Worm (Caenorhabditis elegans) whole organism, L1 larva: ENCODE results near the gene K12H6.6.

ENCODE experiments used
- C04F5.9 ChIP-seq: sonication (generic microtip); optimal IDR thresholded peaks from 2 replicates; lab custom pipeline; 2016; ENCODE audit warnings: missing genetic modification characterization, missing compliant biosample characterization
- F16B12.6 ChIP-seq: fragments of 150-350 bp; optimal IDR thresholded peaks from 2 replicates; lab custom pipeline; 2014; ENCODE audit warnings: missing biosample characterization, missing genetic modification characterization
- ama-1 ChIP-seq: fragments of 150-350 bp; optimal IDR thresholded peaks from 2 replicates; lab custom pipeline; 2014
- ceh-82 ChIP-seq, 3 experiments: fragments of 150-350 bp in 1 of 3; sonication (generic microtip) in 2 of 3; optimal IDR thresholded peaks; 2 replicates each; lab custom pipeline; 2014 to 2017; ENCODE audit warnings: missing biosample characterization in 3 of 3, missing genetic modification characterization in 3 of 3
- ceh-90 ChIP-seq: sonication (generic microtip); optimal IDR thresholded peaks from 2 replicates; lab custom pipeline; 2016; ENCODE audit warnings: missing genetic modification characterization, missing compliant biosample characterization
- dpl-1 ChIP-seq, 3 experiments: fragments of 150-350 bp in 2 of 3; sonication (generic microtip) in 1 of 3; optimal IDR thresholded peaks; 2 replicates each; lab custom pipeline; 2014 to 2017; ENCODE audit warnings: missing biosample characterization in 3 of 3, missing genetic modification characterization in 3 of 3, missing genetic modification reagents in 3 of 3
- dsc-1 ChIP-seq: sonication (generic microtip); optimal IDR thresholded peaks from 2 replicates; lab custom pipeline; 2016; ENCODE audit warnings: mild to moderate bottlenecking, missing genetic modification characterization, missing compliant biosample characterization
- efl-1 ChIP-seq, 4 experiments: fragments of 150-350 bp; optimal IDR thresholded peaks in 3 of 4; peaks in 1 of 4; 1 replicate in 1 of 4; 2 replicates in 3 of 4; lab custom pipeline; 2014; ENCODE audit warnings: missing biosample characterization in 2 of 4, missing genetic modification characterization in 2 of 4, missing genetic modification reagents in 2 of 4
- elt-3 ChIP-seq, 6 experiments: fragments of 150-350 bp in 1 of 6; sonication (generic microtip); optimal IDR thresholded peaks; 2 replicates each; lab custom pipeline; 2017 to 2018; ENCODE audit warnings: missing biosample characterization in 6 of 6, missing genetic modification characterization in 6 of 6, inconsistent platforms in 1 of 6
- ets-5 ChIP-seq: fragments of 200-800 bp; sonication (Bioruptor generic); IDR thresholded peaks from 2 replicates; pipeline ENCODE4 v1.3.6; 2022; ENCODE audit warnings: missing genetic modification characterization, missing compliant biosample characterization
- fkh-10 ChIP-seq: sonication (generic microtip); optimal IDR thresholded peaks from 2 replicates; lab custom pipeline; 2017; ENCODE audit warnings: missing biosample characterization, missing genetic modification reagents, missing genetic modification characterization
- fos-1 ChIP-seq: fragments of 150-350 bp; optimal IDR thresholded peaks from 2 replicates; lab custom pipeline; 2014; ENCODE audit warnings: missing biosample characterization, missing genetic modification characterization
- grh-1 ChIP-seq: fragments of 200-800 bp; sonication (Bioruptor generic); IDR thresholded peaks from 2 replicates; pipeline ENCODE4 v1.3.6; 2022; ENCODE audit warnings: missing genetic modification reagents, missing genetic modification characterization, missing compliant biosample characterization
- lin-13 ChIP-seq: fragments of 150-350 bp; optimal IDR thresholded peaks from 2 replicates; lab custom pipeline; 2014; ENCODE audit warnings: missing biosample characterization, missing genetic modification reagents, missing genetic modification characterization
- lin-14 ChIP-seq: fragments of 200-800 bp; sonication (Bioruptor generic); optimal IDR thresholded peaks from 2 replicates; lab custom pipeline; 2018; ENCODE audit warnings: mild to moderate bottlenecking, missing genetic modification characterization, moderate library complexity, missing compliant biosample characterization
- lin-35 ChIP-seq, 2 experiments: fragments of 150-350 bp; optimal IDR thresholded peaks; 2 replicates each; lab custom pipeline; 2014; ENCODE audit warnings: missing biosample characterization in 2 of 2, missing genetic modification characterization in 2 of 2, missing genetic modification reagents in 2 of 2
- lir-3 ChIP-seq: sonication (generic microtip); optimal IDR thresholded peaks from 2 replicates; lab custom pipeline; 2016; ENCODE audit warnings: mild to moderate bottlenecking, missing genetic modification characterization, moderate library complexity, missing compliant biosample characterization; ENCODE audit not compliant: poor library complexity
- mdl-1 ChIP-seq, 2 experiments: fragments of 150-350 bp; optimal IDR thresholded peaks; 2 replicates each; lab custom pipeline; 2014 to 2017; ENCODE audit warnings: missing biosample characterization in 2 of 2, missing genetic modification characterization in 2 of 2, inconsistent platforms in 1 of 2
- nhr-11 ChIP-seq: fragments of 150-350 bp; optimal IDR thresholded peaks from 2 replicates; lab custom pipeline; 2014; ENCODE audit warnings: missing biosample characterization, missing genetic modification characterization
- nhr-19 ChIP-seq: fragments of 200-800 bp; sonication (Bioruptor generic); conservative IDR thresholded peaks from 2 replicates; pipeline ENCODE4 v1.3.6; 2022; ENCODE audit warnings: missing genetic modification characterization, missing compliant biosample characterization
- nhr-47 ChIP-seq: sonication (generic microtip); optimal IDR thresholded peaks from 2 replicates; lab custom pipeline; 2016; ENCODE audit warnings: mild to moderate bottlenecking, missing genetic modification characterization, moderate library complexity, missing compliant biosample characterization
- nhr-71 ChIP-seq: sonication (generic microtip); optimal IDR thresholded peaks from 2 replicates; lab custom pipeline; 2016; ENCODE audit warnings: mild to moderate bottlenecking, missing genetic modification characterization, moderate library complexity, missing compliant biosample characterization
- nhr-76 ChIP-seq: sonication (generic microtip); optimal IDR thresholded peaks from 2 replicates; lab custom pipeline; 2017; ENCODE audit warnings: missing biosample characterization, missing genetic modification characterization
- nhr-77 ChIP-seq: fragments of 150-350 bp; optimal IDR thresholded peaks from 2 replicates; lab custom pipeline; 2014; ENCODE audit warnings: missing biosample characterization, missing genetic modification characterization
- nhr-85 ChIP-seq: sonication (generic microtip); peaks from one replicate; lab custom pipeline; 2016; ENCODE audit warnings: missing genetic modification characterization, inconsistent platforms, missing compliant biosample characterization
- pax-3 ChIP-seq: fragments of 200-800 bp; sonication (Bioruptor generic); optimal IDR thresholded peaks from 2 replicates; lab custom pipeline; 2018; ENCODE audit warnings: mild to moderate bottlenecking, missing genetic modification characterization, moderate library complexity, missing compliant biosample characterization
- rnt-1 ChIP-seq: sonication (generic microtip); optimal IDR thresholded peaks from 2 replicates; lab custom pipeline; 2016; ENCODE audit warnings: mild to moderate bottlenecking, missing genetic modification characterization, moderate library complexity, missing compliant biosample characterization
- snpc-4 ChIP-seq: fragments of 150-350 bp; optimal IDR thresholded peaks from 2 replicates; lab custom pipeline; 2014; ENCODE audit warnings: missing biosample characterization, missing genetic modification characterization
- swsn-7 ChIP-seq: sonication (generic microtip); optimal IDR thresholded peaks from 2 replicates; lab custom pipeline; 2016; ENCODE audit warnings: missing genetic modification characterization, missing compliant biosample characterization
- tbx-2 ChIP-seq: sonication (generic microtip); optimal IDR thresholded peaks from 2 replicates; lab custom pipeline; 2016; ENCODE audit warnings: missing genetic modification characterization, missing compliant biosample characterization
- tlp-1 ChIP-seq: fragments of 150-350 bp; optimal IDR thresholded peaks from 2 replicates; lab custom pipeline; 2014; ENCODE audit warnings: missing biosample characterization, missing genetic modification characterization
- unc-130 ChIP-seq: fragments of 150-350 bp; optimal IDR thresholded peaks from 2 replicates; lab custom pipeline; 2017; ENCODE audit warnings: missing biosample characterization, missing genetic modification characterization, inconsistent platforms
- xbp-1 ChIP-seq: sonication (generic microtip); optimal IDR thresholded peaks from 2 replicates; lab custom pipeline; 2016; ENCODE audit warnings: missing genetic modification characterization, missing compliant biosample characterization
- zag-1 ChIP-seq: fragments of 150-350 bp; optimal IDR thresholded peaks from 2 replicates; lab custom pipeline; 2014; ENCODE audit warnings: missing biosample characterization, missing genetic modification characterization
- zip-4 ChIP-seq: fragments of 200-800 bp; sonication (Bioruptor generic); optimal IDR thresholded peaks from 2 replicates; lab custom pipeline; 2018; ENCODE audit warnings: mild to moderate bottlenecking, missing genetic modification characterization, moderate library complexity, missing compliant biosample characterization
- ztf-11 ChIP-seq, 2 experiments: sonication (generic microtip); optimal IDR thresholded peaks; 2 replicates each; lab custom pipeline; 2016 to 2017; ENCODE audit warnings: missing genetic modification characterization in 2 of 2, missing biosample characterization in 1 of 2, missing compliant biosample characterization in 1 of 2
- ztf-4 ChIP-seq: fragments of 150-350 bp; optimal IDR thresholded peaks from 2 replicates; lab custom pipeline; 2014; ENCODE audit warnings: missing biosample characterization, missing genetic modification characterization

Gene K12H6.6

ce11 chrII:2871816-2872215, 40.8 kb upstream of the K12H6.6 start, which contains the start of gene Y110A2AL.10:
Gene Y110A2AL.10, minus strand, starts transcription at chrII:2871916.
- TF ChIP-seq zip-4 (GFP tag; lab: Kevin White, UChicago) (no peak), nhr-85 (tag; lab: Kevin White, UChicago) (no peak), rnt-1 (tag; lab: Kevin White, UChicago) (no peak), tlp-1 (tag; lab: Kevin White, UChicago) (no peak), ztf-11 (tag; optimal IDR thresholded peaks at IDR 0.05; lab: Kevin White, UChicago) (no peak), dsc-1 (tag; lab: Kevin White, UChicago) (no peak), lin-14 (GFP tag; lab: Kevin White, UChicago) (no peak)

ce11 chrII:2867701-2868100, 36.7 kb upstream of the K12H6.6 start, which contains the start of gene Y110A2AL.2:
Gene Y110A2AL.2, plus strand, starts transcription at chrII:2868001.
- TF ChIP-seq C04F5.9 (no peak), efl-1 (optimal IDR thresholded peaks at IDR 0.05; lab: Kevin White, UChicago) (no peak), efl-1 (GFP tag; optimal IDR thresholded peaks at IDR 0.05 in 1 of 2; lab: Kevin White, UChicago) (no peak), nhr-47 (no peak), F16B12.6 (tag; lab: Kevin White, UChicago) (no peak), nhr-11 (tag; lab: Kevin White, UChicago) (no peak), fos-1 (tag; lab: Kevin White, UChicago) (no peak), ceh-90 (tag; lab: Kevin White, UChicago) (no peak), dpl-1 (GFP tag; optimal IDR thresholded peaks at IDR 0.05; lab: Kevin White, UChicago) (no peak), grh-1 (GFP tag; lab: Robert Waterston, UW) (no peak), fkh-10 (GFP tag; lab: Kevin White, UChicago) (no peak), ceh-82 (tag; optimal IDR thresholded peaks at IDR 0.05; lab: Kevin White, UChicago) (no peak), tbx-2 (tag; lab: Kevin White, UChicago) (no peak), zag-1 (no peak), nhr-71 (no peak), ets-5 (GFP tag; lab: Robert Waterston, UW) (no peak), dsc-1 (tag; lab: Kevin White, UChicago) (no peak), swsn-7 (tag; lab: Kevin White, UChicago) (no peak), ztf-4 (tag; lab: Kevin White, UChicago) (no peak), elt-3 (tag; optimal IDR thresholded peaks at IDR 0.05; lab: Kevin White, UChicago) (no peak)

- TF ChIP-seq nhr-76 = no peak
- no peak for TF ChIP-seq lin-35 (GFP tag; optimal IDR thresholded peaks at IDR 0.05; lab: Kevin White, UChicago)
- TF ChIP-seq lir-3 = no peak
- TF ChIP-seq snpc-4 (tag; lab: Kevin White, UChicago) = no peak
- TF ChIP-seq nhr-77 (tag; lab: Kevin White, UChicago) = no peak
- no peak for TF ChIP-seq unc-130 (tag; lab: Kevin White, UChicago)
- TF ChIP-seq lin-13 (GFP tag; lab: Kevin White, UChicago) = no peak
- TF ChIP-seq pax-3 (tag; lab: Kevin White, UChicago) = no peak
- TF ChIP-seq nhr-47 = no peak
- no peak for TF ChIP-seq mdl-1 (tag; optimal IDR thresholded peaks at IDR 0.05; lab: Kevin White, UChicago)
- no peak for TF ChIP-seq ama-1 (lab: Kevin White, UChicago)
- TF ChIP-seq xbp-1 (tag; lab: Kevin White, UChicago) = no peak
- no peak for TF ChIP-seq nhr-19 (GFP tag; lab: Robert Waterston, UW)
- TF ChIP-seq ceh-82 (tag; optimal IDR thresholded peaks at IDR 0.05; lab: Kevin White, UChicago) = no peak
These were observed 35.6 kb upstream of the K12H6.6 start, which contains the start of the genes Y110A2AL.9 and Y110A2AL.3 for ce11 chrII:2866541-2867124. Gene Y110A2AL.9, minus strand, starts transcription at chrII:2866641. Gene Y110A2AL.3, plus strand, starts transcription at chrII:2867074.
